Worm (Caenorhabditis elegans) whole organism, L4/young adult: ENCODE measurements around the gene flp-5.

Experiments
- W03F9.2 ChIP-seq: fragments of 150-350 bp; optimal IDR thresholded peaks from 2 replicates; lab custom pipeline; 2014; ENCODE audit warnings: missing biosample characterization, missing genetic modification characterization
- dao-5 ChIP-seq: sonication (generic microtip); optimal IDR thresholded peaks from 2 replicates; lab custom pipeline; 2016; ENCODE audit warnings: missing genotype, missing genetic modification characterization, moderate library complexity, missing compliant biosample characterization
- him-1 ChIP-seq: sonication (generic microtip); optimal IDR thresholded peaks from 2 replicates; lab custom pipeline; 2016; ENCODE audit warnings: missing genotype, missing genetic modification reagents, missing genetic modification characterization, missing compliant biosample characterization

- TF ChIP-seq him-1 (tag; lab: Kevin White, UChicago) (no peak), W03F9.2 (tag; lab: Kevin White, UChicago) (no peak), dao-5 (no peak)
Measured at ce11 chrX:8565810-8566416, 37.9 kb downstream of the flp-5 start.
